Worm (Caenorhabditis elegans): ENCODE data around the gene vps-35.

DNA sequence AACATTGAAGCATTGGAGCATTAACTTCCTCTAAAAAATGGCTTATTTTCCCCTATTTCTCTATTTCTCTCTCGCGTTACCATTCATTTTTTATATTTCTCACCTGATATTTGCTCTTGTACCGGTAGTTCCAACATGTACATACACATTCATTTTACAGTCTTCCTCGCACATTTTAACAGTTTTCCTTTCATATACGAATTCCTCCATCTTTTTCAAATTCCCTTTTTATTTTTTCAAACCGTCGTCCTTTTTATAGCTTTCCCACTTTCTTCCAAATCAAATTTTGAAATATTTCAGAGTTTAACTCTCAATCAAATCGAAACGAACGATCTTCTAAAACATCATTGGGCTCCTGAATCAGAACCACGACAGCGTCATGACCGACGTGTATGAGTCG, 23.4 kb upstream of the vps-35 start, which contains the start of gene rfip-1:
- TF ChIP-seq him-1 (tag; optimal IDR thresholded peaks at IDR 0.05) (no peak), dao-5 (tag; optimal IDR thresholded peaks at IDR 0.05) (no peak), W03F9.2 (tag; optimal IDR thresholded peaks at IDR 0.05) (no peak)
